Fruit fly (Drosophila melanogaster) whole organism, prepupa: Measurements from ENCODE around the gene CG5561.

ENCODE experiments used
- Blimp-1 ChIP-seq: fragments of 200-800 bp; sonication (Bioruptor generic); optimal IDR thresholded peaks from 3 replicates; lab custom pipeline; 2017; ENCODE audit warnings: missing biosample characterization, missing genetic modification characterization, mild to moderate bottlenecking, moderate library complexity, missing genetic modification reagents
- CG10631 ChIP-seq: fragments of 200-800 bp; sonication (Bioruptor generic); optimal IDR thresholded peaks from 2 replicates; lab custom pipeline; 2016; ENCODE audit warnings: missing biosample characterization, missing genetic modification characterization
- CG11294 ChIP-seq: fragments of 200-800 bp; sonication (Bioruptor generic); IDR thresholded peaks from 2 replicates; pipeline ENCODE4 v1.3.6; 2022; ENCODE audit warnings: missing biosample characterization, missing genetic modification characterization
- CG11762 ChIP-seq: fragments of 200-800 bp; sonication (Bioruptor generic); optimal IDR thresholded peaks from 3 replicates; lab custom pipeline; 2016; ENCODE audit warnings: missing biosample characterization, missing genetic modification characterization; ENCODE audit not compliant: insufficient read depth
- CG11902 ChIP-seq: fragments of 200-800 bp; sonication (Bioruptor generic); optimal IDR thresholded peaks from 3 replicates; lab custom pipeline; 2016; ENCODE audit warnings: missing biosample characterization, missing genetic modification characterization
- CG16779 ChIP-seq: fragments of 200-800 bp; sonication (Bioruptor generic); optimal IDR thresholded peaks from 3 replicates; lab custom pipeline; 2017; ENCODE audit warnings: missing biosample characterization, mild to moderate bottlenecking, missing genetic modification characterization
- CG31627 ChIP-seq: fragments of 200-800 bp; sonication (Bioruptor generic); optimal IDR thresholded peaks from 3 replicates; lab custom pipeline; 2016; ENCODE audit warnings: missing biosample characterization, missing genetic modification characterization
- CG32006 ChIP-seq: fragments of 200-800 bp; sonication (Bioruptor generic); optimal IDR thresholded peaks from 3 replicates; lab custom pipeline; 2017; ENCODE audit warnings: missing biosample characterization, mild to moderate bottlenecking, missing genetic modification characterization
- CG3919 ChIP-seq: fragments of 200-800 bp; sonication (Bioruptor generic); optimal IDR thresholded peaks from 3 replicates; lab custom pipeline; 2016; ENCODE audit warnings: missing biosample characterization, missing genetic modification characterization
- CG4318 ChIP-seq: fragments of 200-800 bp; sonication (Bioruptor generic); optimal IDR thresholded peaks from 3 replicates; lab custom pipeline; 2017; ENCODE audit warnings: missing biosample characterization, mild to moderate bottlenecking, missing genetic modification characterization
- CG6276 ChIP-seq: fragments of 200-800 bp; sonication (Bioruptor generic); optimal IDR thresholded peaks from 2 replicates; lab custom pipeline; 2017; ENCODE audit warnings: missing biosample characterization, mild to moderate bottlenecking, missing genetic modification characterization
- CG6792 ChIP-seq: fragments of 200-800 bp; sonication (Bioruptor generic); optimal IDR thresholded peaks from 3 replicates; lab custom pipeline; 2016; ENCODE audit warnings: missing biosample characterization, missing genetic modification characterization
- CG6808 ChIP-seq: fragments of 200-800 bp; sonication (Bioruptor generic); optimal IDR thresholded peaks from 3 replicates; lab custom pipeline; 2017; ENCODE audit warnings: missing biosample characterization, missing genetic modification characterization, mild to moderate bottlenecking, moderate library complexity, missing genetic modification reagents
- CG6854 ChIP-seq: fragments of 200-800 bp; sonication (Bioruptor generic); optimal IDR thresholded peaks from 2 replicates; lab custom pipeline; 2017; ENCODE audit warnings: missing biosample characterization, mild to moderate bottlenecking, missing genetic modification characterization
- CG7368 ChIP-seq: fragments of 200-800 bp; sonication (Bioruptor generic); optimal IDR thresholded peaks from 3 replicates; lab custom pipeline; 2016; ENCODE audit warnings: missing biosample characterization, missing genetic modification characterization
- CG8119 ChIP-seq: fragments of 200-800 bp; sonication (Bioruptor generic); IDR thresholded peaks from 3 replicates; pipeline ENCODE4 v1.3.6; 2022; ENCODE audit warnings: missing biosample characterization, missing genetic modification characterization
- CG8319 ChIP-seq: fragments of 200-800 bp; sonication (Bioruptor generic); optimal IDR thresholded peaks from 3 replicates; lab custom pipeline; 2016; ENCODE audit warnings: missing biosample characterization, missing genetic modification characterization
- CG8632 ChIP-seq: fragments of 200-800 bp; sonication (Bioruptor generic); optimal IDR thresholded peaks from 3 replicates; lab custom pipeline; 2016; ENCODE audit warnings: missing biosample characterization, missing genetic modification characterization
- CG9139 ChIP-seq: fragments of 200-800 bp; sonication (Bioruptor generic); optimal IDR thresholded peaks from 3 replicates; lab custom pipeline; 2017; ENCODE audit warnings: missing biosample characterization, mild to moderate bottlenecking, missing genetic modification characterization
- Eip75B ChIP-seq: fragments of 200-800 bp; sonication (Bioruptor generic); optimal IDR thresholded peaks from 3 replicates; lab custom pipeline; 2016; ENCODE audit warnings: missing biosample characterization, missing genetic modification characterization
- Eip78C ChIP-seq: fragments of 200-800 bp; sonication (Bioruptor generic); peaks from one replicate; lab custom pipeline; 2016; ENCODE audit warnings: missing biosample characterization, missing genetic modification characterization
- Eip93F ChIP-seq: fragments of 200-800 bp; sonication (Bioruptor generic); optimal IDR thresholded peaks from 2 replicates; lab custom pipeline; 2016; ENCODE audit warnings: missing biosample characterization, mild to moderate bottlenecking, missing genetic modification characterization
- Ets21C ChIP-seq: fragments of 200-800 bp; sonication (Bioruptor generic); optimal IDR thresholded peaks from 3 replicates; lab custom pipeline; 2016; ENCODE audit warnings: missing biosample characterization, missing genetic modification characterization
- Ets96B ChIP-seq: fragments of 200-800 bp; optimal IDR thresholded peaks from 2 replicates; lab custom pipeline; 2019; ENCODE audit warnings: missing biosample characterization, mild to moderate bottlenecking, missing genetic modification characterization, moderate library complexity
- Gug ChIP-seq: fragments of 200-800 bp; sonication (Bioruptor generic); IDR thresholded peaks from 2 replicates; pipeline ENCODE4 v1.3.6; 2022; ENCODE audit warnings: missing biosample characterization, missing genetic modification characterization
- Hr38 ChIP-seq: sonication (Bioruptor generic); optimal IDR thresholded peaks from 2 replicates; lab custom pipeline; 2016; ENCODE audit warnings: missing biosample characterization, missing genetic modification characterization
- Hr39 ChIP-seq: fragments of 200-800 bp; sonication (Bioruptor generic); optimal IDR thresholded peaks from 2 replicates; lab custom pipeline; 2016; ENCODE audit warnings: missing biosample characterization, missing genetic modification characterization
- Hr4 ChIP-seq: fragments of 200-800 bp; sonication (Bioruptor generic); optimal IDR thresholded peaks from 3 replicates; lab custom pipeline; 2016; ENCODE audit warnings: missing biosample characterization, missing genetic modification characterization
- Lpt ChIP-seq: fragments of 200-800 bp; sonication (Bioruptor generic); optimal IDR thresholded peaks from 3 replicates; lab custom pipeline; 2016; ENCODE audit warnings: missing biosample characterization, missing genetic modification characterization
- OdsH ChIP-seq: fragments of 200-800 bp; sonication (Bioruptor generic); optimal IDR thresholded peaks from 3 replicates; lab custom pipeline; 2016; ENCODE audit warnings: missing biosample characterization, missing genetic modification characterization
- Smox ChIP-seq: fragments of 200-800 bp; sonication (Bioruptor generic); optimal IDR thresholded peaks from 3 replicates; lab custom pipeline; 2016; ENCODE audit warnings: missing biosample characterization, missing genetic modification characterization
- Sox102F ChIP-seq: fragments of 200-800 bp; sonication (Bioruptor generic); optimal IDR thresholded peaks from 2 replicates; lab custom pipeline; 2016; ENCODE audit warnings: missing biosample characterization, mild to moderate bottlenecking, missing genetic modification characterization
- Sox14 ChIP-seq: fragments of 200-800 bp; sonication (Bioruptor generic); optimal IDR thresholded peaks from 3 replicates; lab custom pipeline; 2016; ENCODE audit warnings: missing biosample characterization, missing genetic modification characterization
- achi ChIP-seq: fragments of 200-800 bp; sonication (Bioruptor generic); optimal IDR thresholded peaks from 3 replicates; lab custom pipeline; 2016; ENCODE audit warnings: missing biosample characterization, missing genetic modification characterization
- cyc ChIP-seq: fragments of 200-800 bp; sonication (Bioruptor generic); optimal IDR thresholded peaks from 3 replicates; lab custom pipeline; 2016; ENCODE audit warnings: missing biosample characterization, missing genetic modification characterization
- dac ChIP-seq: fragments of 200-800 bp; sonication (Bioruptor generic); optimal IDR thresholded peaks from 2 replicates; lab custom pipeline; 2017; ENCODE audit warnings: missing biosample characterization, mild to moderate bottlenecking, missing genetic modification characterization
- dsx ChIP-seq: fragments of 200-800 bp; optimal IDR thresholded peaks from 3 replicates; lab custom pipeline; 2019; ENCODE audit warnings: missing biosample characterization, mild to moderate bottlenecking, missing genetic modification characterization, moderate library complexity; ENCODE audit not compliant: poor library complexity, severe bottlenecking
- eg ChIP-seq: fragments of 200-800 bp; sonication (Bioruptor generic); IDR thresholded peaks from 3 replicates; pipeline ENCODE4 v1.3.6; 2022; ENCODE audit warnings: missing biosample characterization, missing genetic modification characterization
- esn ChIP-seq: fragments of 200-800 bp; sonication (Bioruptor generic); optimal IDR thresholded peaks from 2 replicates; lab custom pipeline; 2016; ENCODE audit warnings: missing biosample characterization, mild to moderate bottlenecking, missing genetic modification characterization, moderate library complexity
- fd59A ChIP-seq: fragments of 200-800 bp; sonication (Bioruptor generic); optimal IDR thresholded peaks from 2 replicates; lab custom pipeline; 2017; ENCODE audit warnings: missing biosample characterization, mild to moderate bottlenecking, missing genetic modification characterization, missing genetic modification reagents
- fd85E ChIP-seq: fragments of 200-800 bp; sonication (Bioruptor generic); optimal IDR thresholded peaks from 3 replicates; lab custom pipeline; 2016; ENCODE audit warnings: missing biosample characterization, missing genetic modification characterization
- fkh ChIP-seq: fragments of 200-800 bp; sonication (Bioruptor generic); optimal IDR thresholded peaks from 3 replicates; lab custom pipeline; 2017; ENCODE audit warnings: missing biosample characterization, mild to moderate bottlenecking, missing genetic modification characterization, moderate library complexity
- lz ChIP-seq: fragments of 200-800 bp; sonication (Bioruptor generic); optimal IDR thresholded peaks from 3 replicates; lab custom pipeline; 2016; ENCODE audit warnings: missing biosample characterization, missing genetic modification characterization
- net ChIP-seq: fragments of 200-800 bp; sonication (Bioruptor generic); optimal IDR thresholded peaks from 3 replicates; lab custom pipeline; 2016; ENCODE audit warnings: missing biosample characterization, missing genetic modification characterization
- pdm3 ChIP-seq: fragments of 200-800 bp; sonication (Bioruptor generic); optimal IDR thresholded peaks from 3 replicates; lab custom pipeline; 2016; ENCODE audit warnings: missing biosample characterization, missing genetic modification characterization
- salr ChIP-seq, 2 experiments: fragments of 200-800 bp; sonication (Bioruptor generic); optimal IDR thresholded peaks; 3 replicates each; lab custom pipeline; 2016 to 2018; ENCODE audit warnings: missing biosample characterization in 2 of 2, missing genetic modification characterization in 2 of 2, mild to moderate bottlenecking in 1 of 2
- svp ChIP-seq: fragments of 200-800 bp; sonication (Bioruptor generic); peaks from one replicate; lab custom pipeline; 2016; ENCODE audit warnings: missing biosample characterization, missing genetic modification characterization
- topi ChIP-seq: fragments of 200-800 bp; sonication (Bioruptor generic); optimal IDR thresholded peaks from 3 replicates; lab custom pipeline; 2016; ENCODE audit warnings: missing biosample characterization, missing genetic modification characterization
- vri ChIP-seq: fragments of 200-800 bp; sonication (Bioruptor generic); optimal IDR thresholded peaks from 3 replicates; lab custom pipeline; 2016; ENCODE audit warnings: missing biosample characterization, mild to moderate bottlenecking, missing genetic modification characterization

The CG5561 gene

DNA sequence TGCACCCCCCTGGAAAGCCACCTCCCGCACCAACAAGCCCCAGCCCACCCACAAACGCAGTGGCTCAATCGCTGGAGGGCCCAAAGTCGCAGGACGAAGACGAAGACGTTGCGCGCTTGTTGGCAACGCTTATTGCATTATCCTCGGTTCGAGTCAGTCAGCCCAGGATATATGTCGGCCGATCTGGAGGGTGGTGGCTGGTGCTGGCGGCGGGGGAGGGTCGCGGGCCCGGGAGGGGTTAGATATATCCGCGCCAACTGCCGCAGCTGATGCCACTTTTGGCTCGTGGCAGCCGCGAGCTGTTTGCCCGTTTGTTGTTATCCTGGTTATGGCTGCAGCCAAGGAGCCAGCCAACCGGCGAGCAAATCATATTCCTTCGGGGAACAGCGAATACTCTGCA is 11.1 kb upstream of the CG5561 start:
- no peak for TF ChIP-seq fd59A (GFP tag; lab: Kevin White, UChicago)

DNA sequence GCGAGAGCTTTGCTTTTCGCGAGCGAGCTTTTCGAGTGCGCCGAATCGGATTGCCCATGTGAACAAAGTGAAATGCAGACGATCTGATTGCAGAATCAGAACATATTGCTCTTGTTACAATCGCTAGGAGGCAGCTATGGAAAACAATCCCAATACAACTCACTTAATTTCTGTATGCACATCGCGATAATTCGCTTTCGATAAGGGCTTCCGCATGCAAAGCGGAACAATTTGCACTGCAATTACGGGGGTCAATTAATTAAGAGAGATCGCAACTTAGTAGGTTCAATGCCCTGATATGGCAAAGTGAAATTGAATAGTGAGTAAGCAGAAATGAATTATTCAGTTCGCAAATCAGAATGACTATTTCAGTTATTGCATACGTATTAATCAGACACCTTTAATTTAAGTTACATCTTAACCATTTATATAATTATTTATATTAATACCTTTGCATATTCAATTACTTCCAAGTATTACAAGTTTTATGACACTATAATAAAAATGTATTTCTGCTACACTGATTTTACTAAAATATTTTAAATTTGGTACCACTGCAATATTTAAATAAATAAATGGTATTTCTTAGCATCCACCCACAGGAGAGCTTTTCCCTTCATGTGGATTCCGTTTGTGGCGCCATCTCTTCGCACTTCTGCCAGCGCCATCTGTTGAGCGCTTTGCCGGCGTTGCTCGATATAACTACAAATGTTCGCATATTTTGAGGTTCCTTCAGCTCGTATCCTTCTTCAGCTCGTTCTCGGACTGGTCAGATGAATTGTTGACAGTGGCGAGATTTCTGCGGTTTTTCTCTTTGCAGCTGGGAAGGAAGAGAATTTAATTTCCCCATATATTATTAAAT is 8.1 kb upstream of the CG5561 start, which contains the start of gene NLaz:
Gene NLaz (minus strand): TSS at position 51 of the 862 bp plus-strand sequence.
- TF ChIP-seq CG8632 (GFP tag; lab: Kevin White, UChicago) (no peak), fd59A (GFP tag; lab: Kevin White, UChicago) (no peak), Sox14 (GFP tag; lab: Kevin White, UChicago) (peak; percentile 39), CG3919 (GFP tag; lab: Kevin White, UChicago) (peak; percentile 80), Eip78C (GFP tag; lab: Kevin White, UChicago) (peak; percentile 82), Ets96B (tag; lab: Kevin White, UChicago) (no peak), Ets21C (GFP tag; lab: Kevin White, UChicago) (no peak), CG4318 (GFP tag; lab: Kevin White, UChicago) (no peak), Gug (GFP tag; lab: Robert Waterston, UW) (no peak), dac (GFP tag; lab: Kevin White, UChicago) (no peak), Sox102F (peak; percentile 28), cyc (GFP tag; lab: Kevin White, UChicago) (peak; percentile 67), vri (GFP tag; lab: Kevin White, UChicago) (no peak), CG6854 (GFP tag; lab: Kevin White, UChicago) (no peak), Lpt (GFP tag; lab: Kevin White, UChicago) (no peak), esn (GFP tag; lab: Kevin White, UChicago) (peak; percentile 35), CG11294 (GFP tag; lab: Robert Waterston, UW) (no peak), CG16779 (tag; lab: Kevin White, UChicago) (no peak), fd85E (no peak), Eip93F (no peak), Blimp-1 (GFP tag; lab: Kevin White, UChicago) (no peak), Hr39 (GFP tag; lab: Kevin White, UChicago) (peak; percentile 67), pdm3 (GFP tag; lab: Kevin White, UChicago) (peak; percentile 34), CG9139 (GFP tag; lab: Kevin White, UChicago) (no peak), topi (GFP tag; lab: Kevin White, UChicago) (peak; percentile 59), CG8119 (no peak), achi (peak; percentile 59), CG32006 (peak; percentile 13), CG7368 (peak; percentile 17), eg (GFP tag; lab: Robert Waterston, UW) (no peak), salr (GFP tag; optimal IDR thresholded peaks at IDR 0.05; lab: Kevin White, UChicago) (peak in 1 of 2 experiments; percentile 51), CG6276 (GFP tag; lab: Kevin White, UChicago) (no peak), CG6808 (no peak), net (peak; percentile 30), dsx (peak; percentile 4), lz (GFP tag; lab: Kevin White, UChicago) (peak; percentile 71), CG31627 (GFP tag; lab: Kevin White, UChicago) (peak; percentile 61), fkh (GFP tag; lab: Kevin White, UChicago) (no peak), CG10631 (no peak), CG8319 (GFP tag; lab: Kevin White, UChicago) (no peak), Eip75B (GFP tag; lab: Kevin White, UChicago) (peak; percentile 21), svp (GFP tag; lab: Kevin White, UChicago) (peak; percentile 94), CG6792 (GFP tag; lab: Kevin White, UChicago) (no peak), Smox (GFP tag; lab: Kevin White, UChicago) (peak; percentile 6), CG11762 (GFP tag; lab: Kevin White, UChicago) (no peak), Hr38 (no peak), CG11902 (GFP tag; lab: Kevin White, UChicago) (no peak), OdsH (peak; percentile 7), Hr4 (GFP tag; lab: Kevin White, UChicago) (peak; percentile 8)
